Fruit fly (Drosophila melanogaster): ENCODE data around the gene CG32813.

The CG32813 gene

DNA sequence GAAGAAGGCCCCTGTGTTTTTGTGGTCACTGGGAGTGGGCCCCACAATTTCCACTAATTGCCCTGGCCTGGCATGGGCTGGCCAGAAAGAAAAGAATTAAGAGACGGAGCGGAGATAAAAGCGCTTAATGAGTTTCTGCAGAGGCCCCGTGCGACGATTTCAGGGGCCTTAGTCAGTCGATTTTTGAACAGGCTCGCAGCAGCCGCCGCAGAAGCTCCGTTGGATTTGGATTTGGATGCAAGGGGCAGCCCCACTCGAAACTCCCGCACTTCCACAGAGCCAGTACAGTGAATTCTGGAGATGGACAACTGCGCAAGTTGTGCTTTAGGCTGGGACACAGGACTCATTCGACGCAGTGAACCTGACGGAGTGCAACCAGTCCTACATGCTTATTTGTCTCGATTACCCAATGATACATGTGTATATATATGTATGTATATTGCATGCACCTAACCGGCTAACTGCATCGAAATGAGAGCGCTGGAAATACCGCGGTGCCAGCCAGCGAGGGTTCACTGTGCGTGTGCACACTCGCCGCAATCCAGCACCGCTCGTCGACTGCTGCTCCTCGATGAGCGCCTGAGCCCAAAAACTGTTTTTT is 17.8 kb downstream of the CG32813 start (continued):
- TF ChIP-seq pdm3 (GFP tag; optimal IDR thresholded peaks at IDR 0.05) (peak; percentile 89), CG4318 (GFP tag; optimal IDR thresholded peaks at IDR 0.05) (no peak), CG15336 (GFP tag; IDR thresholded peaks at IDR 0.05) (peak; percentile 81), lz (GFP tag; optimal IDR thresholded peaks at IDR 0.05) (peak; percentile 90), CG1621 (tag; optimal IDR thresholded peaks at IDR 0.05) (peak; percentile 77), dac (GFP tag; optimal IDR thresholded peaks at IDR 0.05) (peak; percentile 36), CG3919 (GFP tag; optimal IDR thresholded peaks at IDR 0.05) (peak; percentile 83), CG10669 (GFP tag; optimal IDR thresholded peaks at IDR 0.05) (peak; percentile 74), Lpt (GFP tag; optimal IDR thresholded peaks at IDR 0.05) (no peak), dsx (GFP tag; optimal IDR thresholded peaks at IDR 0.05; ENCODE audit: poor library complexity, severe bottlenecking) (peak; percentile 62), fkh (GFP tag; optimal IDR thresholded peaks at IDR 0.05) (no peak), CG6276 (GFP tag; optimal IDR thresholded peaks at IDR 0.05) (peak; percentile 43), Sox102F (GFP tag; optimal IDR thresholded peaks at IDR 0.05) (peak; percentile 81), ss (GFP tag; optimal IDR thresholded peaks at IDR 0.05) (peak; percentile 63 to 74), topi (GFP tag; optimal IDR thresholded peaks at IDR 0.05) (peak; percentile 89), salr (GFP tag; optimal IDR thresholded peaks at IDR 0.05) (peak; percentile 48 to 63), Ets21C (GFP tag; optimal IDR thresholded peaks at IDR 0.05) (peak; percentile 84), achi (GFP tag; optimal IDR thresholded peaks at IDR 0.05) (peak; percentile 78), CG34406 (GFP tag; optimal IDR thresholded peaks at IDR 0.05) (peak; percentile 64), Smox (GFP tag; optimal IDR thresholded peaks at IDR 0.05) (peak; percentile 86)

DNA sequence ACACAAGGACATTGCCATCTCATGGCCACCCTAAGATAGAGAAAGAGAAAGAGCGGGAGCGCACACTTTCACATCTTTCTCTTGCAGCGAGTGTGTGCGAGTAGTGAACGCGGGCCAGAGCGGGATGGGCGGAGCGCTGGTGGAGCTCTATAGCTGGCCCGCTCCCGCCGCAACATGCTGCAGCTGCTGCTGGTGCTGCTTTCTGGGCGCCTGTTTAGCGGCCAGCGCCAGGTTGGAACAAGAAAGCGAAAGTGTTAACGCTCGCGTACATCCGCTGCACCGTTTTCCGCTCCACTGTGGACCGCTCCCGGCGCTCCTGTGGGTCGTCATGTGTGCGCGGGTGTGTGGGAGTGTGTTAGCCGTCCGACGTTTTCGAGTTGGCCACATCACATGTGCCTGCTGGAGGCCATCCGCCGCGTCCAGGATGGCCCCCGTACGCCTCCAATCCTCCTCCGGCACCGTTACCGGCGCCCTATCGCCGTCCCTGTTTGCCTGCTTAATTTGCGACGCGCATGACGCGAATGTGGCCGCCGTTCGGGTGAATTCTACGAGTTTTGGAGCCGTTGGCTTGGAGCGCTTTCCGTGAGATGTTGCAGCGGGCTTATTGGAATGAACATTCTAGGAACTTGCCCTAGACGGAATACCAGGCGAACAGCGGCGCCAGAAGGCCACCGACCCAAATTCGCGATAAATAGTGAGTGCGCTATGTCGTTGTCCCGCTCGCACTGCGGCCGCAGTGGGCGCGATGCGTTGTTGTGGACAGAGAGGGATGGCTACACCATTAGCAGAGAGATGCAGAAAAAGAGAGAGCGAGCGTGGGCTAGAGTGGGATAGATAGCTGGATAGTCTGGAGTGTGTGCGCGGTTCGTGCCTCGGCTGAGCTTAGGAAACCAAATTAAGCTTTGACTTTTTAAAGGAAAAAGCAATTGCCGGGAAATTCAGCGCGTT is 18.6 kb downstream of the CG32813 start:
- TF ChIP-seq CG11294 (GFP tag; IDR thresholded peaks at IDR 0.05): no peak
- no peak for TF ChIP-seq Smox (GFP tag; optimal IDR thresholded peaks at IDR 0.05)
- peak; percentile 79 for TF ChIP-seq Eip75B (GFP tag; optimal IDR thresholded peaks at IDR 0.05)
- TF ChIP-seq CG31627 (GFP tag; optimal IDR thresholded peaks at IDR 0.05): no peak
- TF ChIP-seq CG10669 (GFP tag; optimal IDR thresholded peaks at IDR 0.05): no peak
- peak; percentile 52 for TF ChIP-seq CG1621 (tag; optimal IDR thresholded peaks at IDR 0.05)
- peak; percentile 100 for TF ChIP-seq Blimp-1 (GFP tag; optimal IDR thresholded peaks at IDR 0.05)
- TF ChIP-seq spab (GFP tag; optimal IDR thresholded peaks at IDR 0.05): no peak
- peak; percentile 32 for TF ChIP-seq Met (GFP tag; optimal IDR thresholded peaks at IDR 0.05)
- TF ChIP-seq CG9139 (GFP tag; optimal IDR thresholded peaks at IDR 0.05): no peak
- TF ChIP-seq svp (GFP tag): peak; percentile 69
- peak; percentile 13 for TF ChIP-seq CG6276 (GFP tag; optimal IDR thresholded peaks at IDR 0.05)
- no peak for TF ChIP-seq Hr39 (GFP tag; optimal IDR thresholded peaks at IDR 0.05)
- TF ChIP-seq dac (GFP tag; optimal IDR thresholded peaks at IDR 0.05): peak; percentile 32
- TF ChIP-seq OdsH (GFP tag; optimal IDR thresholded peaks at IDR 0.05): no peak
- TF ChIP-seq net (GFP tag; optimal IDR thresholded peaks at IDR 0.05): no peak
- TF ChIP-seq dsx (GFP tag; optimal IDR thresholded peaks at IDR 0.05; ENCODE audit: poor library complexity, severe bottlenecking): no peak
- TF ChIP-seq CG8119 (GFP tag; IDR thresholded peaks at IDR 0.05): peak; percentile 35; the same call in 2 of the 3 replicates
- TF ChIP-seq CG15336 (GFP tag; IDR thresholded peaks at IDR 0.05): no peak
- no peak for TF ChIP-seq CG34406 (GFP tag; optimal IDR thresholded peaks at IDR 0.05)
- no peak for TF ChIP-seq fd85E (GFP tag; optimal IDR thresholded peaks at IDR 0.05)
- TF ChIP-seq CG8632 (GFP tag; optimal IDR thresholded peaks at IDR 0.05): no peak
- TF ChIP-seq Gug (GFP tag; IDR thresholded peaks at IDR 0.05): no peak
- TF ChIP-seq Eip78C (GFP tag): peak; percentile 72
- TF ChIP-seq topi (GFP tag; optimal IDR thresholded peaks at IDR 0.05): no peak
- no peak for TF ChIP-seq CG11762 (GFP tag; optimal IDR thresholded peaks at IDR 0.05; ENCODE audit: insufficient read depth)
- TF ChIP-seq CG7368 (GFP tag; optimal IDR thresholded peaks at IDR 0.05): peak; percentile 25
- TF ChIP-seq Hr38 (GFP tag; optimal IDR thresholded peaks at IDR 0.05): no peak
- TF ChIP-seq CG11902 (GFP tag; optimal IDR thresholded peaks at IDR 0.05): no peak
- no peak for TF ChIP-seq CG3919 (GFP tag; optimal IDR thresholded peaks at IDR 0.05)
- TF ChIP-seq Sox15 (GFP tag; optimal IDR thresholded peaks at IDR 0.05): no peak
- no peak for TF ChIP-seq CG6792 (GFP tag; optimal IDR thresholded peaks at IDR 0.05)
- no peak for TF ChIP-seq CG16779 (tag; optimal IDR thresholded peaks at IDR 0.05)
- peak; percentile 27 for TF ChIP-seq esn (GFP tag; optimal IDR thresholded peaks at IDR 0.05)
- peak; percentile 28 for TF ChIP-seq CG32006 (GFP tag; optimal IDR thresholded peaks at IDR 0.05)
- peak; percentile 13 for TF ChIP-seq Sox14 (GFP tag; optimal IDR thresholded peaks at IDR 0.05)
- peak; percentile 46 for TF ChIP-seq Lpt (GFP tag; optimal IDR thresholded peaks at IDR 0.05)
